Worm (Caenorhabditis elegans): Measurements from ENCODE around the gene Y38C1BA.1.

- TF ChIP-seq che-1 (tag; optimal IDR thresholded peaks at IDR 0.05) (no peak), dve-1 (tag; optimal IDR thresholded peaks at IDR 0.05) (no peak)
These were observed at the start of gene Y38C1BA.1 for ce11 chrIV:1803882-1804281.
